Fruit fly (Drosophila melanogaster) whole organism, embryonic: ENCODE measurements around the gene slow.

Experiments used
- ATbp ChIP-seq: fragments of 200-800 bp; sonication (Bioruptor generic); optimal IDR thresholded peaks from 2 replicates; lab custom pipeline; 2017; ENCODE audit warnings: missing biosample characterization, mild to moderate bottlenecking, missing genetic modification characterization, missing genetic modification reagents
- Adf1 ChIP-seq: fragments of 200-800 bp; sonication (Bioruptor generic); IDR thresholded peaks from 2 replicates; pipeline ENCODE4 v1.3.6; 2022; ENCODE audit warnings: missing biosample characterization, missing genetic modification characterization
- Atf3 ChIP-seq: fragments of 200-800 bp; sonication (Bioruptor generic); optimal IDR thresholded peaks from 3 replicates; lab custom pipeline; 2016; ENCODE audit warnings: missing biosample characterization, missing genetic modification characterization
- Atf6 ChIP-seq: fragments of 200-800 bp; sonication (Bioruptor generic); IDR thresholded peaks from 2 replicates; pipeline ENCODE4 v1.3.6; 2022; ENCODE audit warnings: missing biosample characterization, missing genetic modification characterization
- CG1024 ChIP-seq: fragments of 200-800 bp; sonication (Bioruptor generic); IDR thresholded peaks from 2 replicates; pipeline ENCODE4 v1.3.6; 2022; ENCODE audit warnings: missing biosample characterization, missing genetic modification characterization
- CG10543 ChIP-seq: fragments of 200-800 bp; sonication (Bioruptor generic); optimal IDR thresholded peaks from 3 replicates; lab custom pipeline; 2017; ENCODE audit warnings: missing biosample characterization, mild to moderate bottlenecking, missing genetic modification characterization, moderate library complexity
- CG11093 ChIP-seq: fragments of 200-800 bp; sonication (Bioruptor generic); IDR thresholded peaks from 3 replicates; pipeline ENCODE4 v1.3.6; 2022; ENCODE audit warnings: missing biosample characterization, missing genetic modification characterization
- CG12744 ChIP-seq: fragments of 200-800 bp; sonication (Bioruptor generic); optimal IDR thresholded peaks from 2 replicates; lab custom pipeline; 2016; ENCODE audit warnings: missing biosample characterization, missing genetic modification characterization
- CG12942 ChIP-seq: fragments of 200-800 bp; sonication (Bioruptor generic); optimal IDR thresholded peaks from 3 replicates; lab custom pipeline; 2016; ENCODE audit warnings: missing biosample characterization, missing genetic modification characterization
- CG13775 ChIP-seq: fragments of 200-800 bp; sonication (Bioruptor generic); optimal IDR thresholded peaks from 3 replicates; lab custom pipeline; 2017; ENCODE audit warnings: missing biosample characterization, mild to moderate bottlenecking, missing genetic modification characterization
- CG16779 ChIP-seq: fragments of 200-800 bp; sonication (Bioruptor generic); IDR thresholded peaks from 2 replicates; pipeline ENCODE4 v1.3.6; 2022; ENCODE audit warnings: missing biosample characterization, missing genetic modification characterization
- CG17361 ChIP-seq: fragments of 200-800 bp; sonication (Bioruptor generic); IDR thresholded peaks from 3 replicates; pipeline ENCODE4 v1.3.6; 2022; ENCODE audit warnings: missing biosample characterization, missing genetic modification characterization
- CG17802 ChIP-seq: fragments of 200-800 bp; sonication (Bioruptor generic); optimal IDR thresholded peaks from 2 replicates; lab custom pipeline; 2018; ENCODE audit warnings: missing biosample characterization, mild to moderate bottlenecking, missing genetic modification characterization, moderate library complexity
- CG18011 ChIP-seq: fragments of 200-800 bp; sonication (Bioruptor generic); optimal IDR thresholded peaks from 2 replicates; lab custom pipeline; 2017; ENCODE audit warnings: missing biosample characterization, missing genetic modification characterization, mild to moderate bottlenecking, moderate library complexity, missing genotype
- CG18599 ChIP-seq: fragments of 200-800 bp; sonication (Bioruptor generic); optimal IDR thresholded peaks from 3 replicates; lab custom pipeline; 2017; ENCODE audit warnings: missing biosample characterization, missing genetic modification characterization, mild to moderate bottlenecking, moderate library complexity, missing genetic modification reagents
- CG31388 ChIP-seq: fragments of 200-800 bp; sonication (Bioruptor generic); optimal IDR thresholded peaks from 2 replicates; lab custom pipeline; 2016; ENCODE audit warnings: missing biosample characterization, missing genetic modification characterization
- CG32772 ChIP-seq: fragments of 200-800 bp; sonication (Bioruptor generic); IDR thresholded peaks from 2 replicates; pipeline ENCODE4 v1.3.6; 2022; ENCODE audit warnings: missing biosample characterization, missing genetic modification characterization
- CG3726 ChIP-seq: fragments of 200-800 bp; sonication (Bioruptor generic); IDR thresholded peaks from 3 replicates; pipeline ENCODE4, ENCODE4 v1.3.6; 2022; ENCODE audit warnings: missing biosample characterization, missing genetic modification characterization
- CG43689 ChIP-seq: fragments of 200-800 bp; sonication (Bioruptor generic); IDR thresholded peaks from 2 replicates; pipeline ENCODE4 v1.3.6; 2022; ENCODE audit warnings: missing biosample characterization, missing genetic modification characterization
- CG4424 ChIP-seq: fragments of 200-800 bp; sonication (Bioruptor generic); optimal IDR thresholded peaks from 3 replicates; lab custom pipeline; 2016; ENCODE audit warnings: missing biosample characterization, missing genetic modification characterization
- CG8478 ChIP-seq: fragments of >200 bp; optimal IDR thresholded peaks from 2 replicates; lab custom pipeline; 2018
- CG9876 ChIP-seq: fragments of 200-800 bp; sonication (Bioruptor generic); optimal IDR thresholded peaks from 2 replicates; lab custom pipeline; 2016; ENCODE audit warnings: missing biosample characterization, missing genetic modification characterization
- D19B ChIP-seq: fragments of 200-800 bp; sonication (Bioruptor generic); optimal IDR thresholded peaks from 2 replicates; lab custom pipeline; 2017; ENCODE audit warnings: missing biosample characterization, mild to moderate bottlenecking, missing genetic modification characterization
- Dip2 ChIP-seq: fragments of 200-800 bp; sonication (Bioruptor generic); IDR thresholded peaks from 2 replicates; pipeline ENCODE4 v1.3.6; 2022; ENCODE audit warnings: missing biosample characterization, missing genetic modification characterization
- Dll ChIP-seq: fragments of 200-800 bp; sonication (Bioruptor generic); IDR thresholded peaks from 4 replicates; pipeline ENCODE4 v1.3.6; 2022; ENCODE audit warnings: missing biosample characterization, missing genetic modification characterization; ENCODE audit not compliant: partially characterized antibody
- Doc2 ChIP-seq: fragments of 200-800 bp; sonication (Bioruptor generic); IDR thresholded peaks from 2 replicates; pipeline ENCODE4 v1.3.6; 2022; ENCODE audit warnings: missing biosample characterization, missing genetic modification characterization
- Doc3 ChIP-seq: fragments of 200-800 bp; sonication (Bioruptor generic); IDR thresholded peaks from 3 replicates; pipeline ENCODE4 v1.3.6; 2022; ENCODE audit warnings: missing biosample characterization, missing genetic modification characterization; ENCODE audit not compliant: partially characterized antibody
- H15 ChIP-seq: fragments of 200-800 bp; sonication (Bioruptor generic); IDR thresholded peaks from 3 replicates; pipeline ENCODE4 v1.3.6; 2022; ENCODE audit warnings: missing biosample characterization, missing genetic modification characterization
- H2.0 ChIP-seq: fragments of 200-800 bp; sonication (Bioruptor generic); IDR thresholded peaks from 2 replicates; pipeline ENCODE4 v1.3.6; 2022; ENCODE audit warnings: missing biosample characterization, missing genetic modification characterization
- Mrtf ChIP-seq: fragments of 200-800 bp; sonication (Bioruptor generic); IDR thresholded peaks from 3 replicates; pipeline ENCODE4 v1.3.6; 2022; ENCODE audit warnings: missing biosample characterization, missing genetic modification characterization
- Ptx1 ChIP-seq: fragments of 200-800 bp; sonication (Bioruptor generic); IDR thresholded peaks from 2 replicates; pipeline ENCODE4 v1.3.6; 2022; ENCODE audit warnings: missing biosample characterization, missing genetic modification characterization
- Sox102F ChIP-seq: fragments of 200-800 bp; sonication (Bioruptor generic); optimal IDR thresholded peaks from 2 replicates; lab custom pipeline; 2018; ENCODE audit warnings: missing biosample characterization, mild to moderate bottlenecking, missing genetic modification characterization, moderate library complexity
- Stat92E ChIP-seq, 3 experiments: fragments of >200 bp in 2 of 3; fragments of 200-800 bp in 1 of 3; sonication (Bioruptor generic) in 1 of 3; optimal IDR thresholded peaks; 2 replicates each; lab custom pipeline; 2017 to 2019; ENCODE audit warnings: missing biosample characterization in 3 of 3, missing genetic modification characterization in 3 of 3, mild to moderate bottlenecking in 1 of 3, moderate library complexity in 1 of 3
- al ChIP-seq: fragments of 200-800 bp; sonication (Bioruptor generic); IDR thresholded peaks from 2 replicates; pipeline ENCODE4 v1.3.6; 2022; ENCODE audit warnings: missing biosample characterization, missing genetic modification characterization
- bigmax ChIP-seq: fragments of 200-800 bp; sonication (Bioruptor generic); optimal IDR thresholded peaks from 2 replicates; lab custom pipeline; 2018; ENCODE audit warnings: missing biosample characterization, mild to moderate bottlenecking, missing genetic modification characterization
- bsh ChIP-seq, 2 experiments: fragments of 200-800 bp; sonication (Bioruptor generic); optimal IDR thresholded peaks; 2 replicates each; lab custom pipeline; 2017 to 2018; ENCODE audit warnings: mild to moderate bottlenecking in 2 of 2, missing biosample characterization in 2 of 2, missing genetic modification characterization in 2 of 2, moderate library complexity in 1 of 2
- btn ChIP-seq: fragments of 200-800 bp; sonication (Bioruptor generic); optimal IDR thresholded peaks from 2 replicates; lab custom pipeline; 2016; ENCODE audit warnings: missing biosample characterization, missing genetic modification characterization
- cas ChIP-seq: fragments of 200-800 bp; sonication (Bioruptor generic); IDR thresholded peaks from 2 replicates; pipeline ENCODE4 v1.3.6; 2022; ENCODE audit warnings: missing biosample characterization, missing genetic modification characterization
- chn ChIP-seq: fragments of 200-800 bp; sonication (Bioruptor generic); optimal IDR thresholded peaks from 2 replicates; lab custom pipeline; 2016; ENCODE audit warnings: missing biosample characterization, missing genetic modification characterization
- danr ChIP-seq: fragments of 200-800 bp; sonication (Bioruptor generic); IDR thresholded peaks from 2 replicates; pipeline ENCODE4 v1.3.6; 2022; ENCODE audit warnings: missing biosample characterization, missing genetic modification characterization
- gro ChIP-seq: fragments of 200-800 bp; sonication (Bioruptor generic); optimal IDR thresholded peaks from 2 replicates; lab custom pipeline; 2016; ENCODE audit warnings: missing biosample characterization, missing genetic modification characterization
- gsb ChIP-seq: fragments of 200-800 bp; sonication (Bioruptor generic); IDR thresholded peaks from 2 replicates; pipeline ENCODE4 v1.3.6; 2022; ENCODE audit warnings: missing biosample characterization, missing genetic modification characterization
- gt ChIP-seq: fragments of 200-800 bp; sonication (Bioruptor generic); IDR thresholded peaks from 2 replicates; pipeline ENCODE4 v1.3.6; 2022; ENCODE audit warnings: missing biosample characterization, missing genetic modification characterization
- lilli ChIP-seq: fragments of 200-800 bp; sonication (Bioruptor generic); optimal IDR thresholded peaks from 3 replicates; lab custom pipeline; 2016; ENCODE audit warnings: missing biosample characterization, missing genetic modification characterization
- nau ChIP-seq: fragments of 200-800 bp; sonication (Bioruptor generic); optimal IDR thresholded peaks from 3 replicates; lab custom pipeline; 2017; ENCODE audit warnings: missing biosample characterization, mild to moderate bottlenecking, missing genetic modification characterization, missing genetic modification reagents
- odd ChIP-seq: fragments of 200-800 bp; sonication (Bioruptor generic); optimal IDR thresholded peaks from 2 replicates; lab custom pipeline; 2017; ENCODE audit warnings: missing biosample characterization, mild to moderate bottlenecking, missing genetic modification characterization
- pb ChIP-seq: fragments of 200-800 bp; sonication (Bioruptor generic); optimal IDR thresholded peaks from 3 replicates; lab custom pipeline; 2016; ENCODE audit warnings: missing biosample characterization, missing genetic modification characterization
- ranshi ChIP-seq: fragments of 200-800 bp; sonication (Bioruptor generic); IDR thresholded peaks from 2 replicates; pipeline ENCODE4 v1.3.6; 2022; ENCODE audit warnings: missing biosample characterization, missing genetic modification characterization
- sc ChIP-seq, 3 experiments: fragments of >200 bp in 2 of 3; fragments of 200-800 bp in 1 of 3; sonication (Bioruptor generic) in 1 of 3; optimal IDR thresholded peaks; 2 replicates in 2 of 3; 3 replicates in 1 of 3; lab custom pipeline; 2017; ENCODE audit warnings: mild to moderate bottlenecking in 1 of 3, missing biosample characterization in 1 of 3, missing genetic modification characterization in 1 of 3, missing genetic modification reagents in 1 of 3
- sens-2 ChIP-seq: fragments of 200-800 bp; sonication (Bioruptor generic); IDR thresholded peaks from 2 replicates; pipeline ENCODE4 v1.3.6; 2022; ENCODE audit warnings: missing biosample characterization, missing genetic modification characterization
- ssp ChIP-seq: fragments of 200-800 bp; sonication (Bioruptor generic); IDR thresholded peaks from 2 replicates; pipeline ENCODE4 v1.3.6; 2022; ENCODE audit warnings: missing biosample characterization, missing genetic modification characterization
- unpg ChIP-seq: fragments of 200-800 bp; sonication (Bioruptor generic); optimal IDR thresholded peaks from 3 replicates; lab custom pipeline; 2018; ENCODE audit warnings: missing biosample characterization, mild to moderate bottlenecking, missing genetic modification characterization, moderate library complexity

slow gene

DNA sequence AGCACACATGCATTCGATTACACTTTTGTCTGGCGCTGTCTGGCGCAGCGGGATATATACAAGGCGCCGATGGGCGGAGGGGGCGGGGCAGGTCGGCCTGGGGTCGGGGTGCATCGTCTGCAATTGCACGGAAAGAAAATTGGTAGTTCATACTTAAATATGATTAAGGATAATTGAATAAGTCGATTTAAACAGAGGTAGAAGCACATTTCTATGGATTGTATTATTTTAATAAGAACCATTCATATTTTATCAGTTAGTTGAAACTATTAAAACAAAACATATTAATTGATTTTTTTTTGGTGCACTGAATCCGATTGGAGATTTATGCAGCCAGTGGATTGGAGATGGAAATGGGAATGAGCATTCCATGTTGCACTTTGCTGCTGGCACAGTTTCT, 15.7 kb downstream of the slow start (continued):
- TF ChIP-seq Atf3 (GFP tag; lab: Kevin White, UChicago) (no peak), gro (GFP tag; lab: Kevin White, UChicago) (no peak), pb (no peak), danr (GFP tag; lab: Robert Waterston, UW) (no peak), sc (optimal IDR thresholded peaks at IDR 0.05; lab: Kevin White, UChicago) (no peak), sc (GFP tag; optimal IDR thresholded peaks at IDR 0.05; lab: Kevin White, UChicago) (no peak), bsh (GFP tag; optimal IDR thresholded peaks at IDR 0.05; lab: Kevin White, UChicago) (peak in 1 of 2 experiments; percentile 72), CG17802 (no peak), CG12942 (GFP tag; lab: Kevin White, UChicago) (no peak), btn (GFP tag; lab: Kevin White, UChicago) (no peak), bigmax (GFP tag; lab: Kevin White, UChicago) (no peak), CG17361 (GFP tag; lab: Robert Waterston, UW) (peak; percentile 29; the same call in 1 of the 3 replicates), CG8478 (lab: Kevin White, UChicago) (no peak), D19B (no peak), ATbp (GFP tag; lab: Kevin White, UChicago) (peak; percentile 47), CG1024 (GFP tag; lab: Robert Waterston, UW) (no peak), ranshi (no peak), H2.0 (GFP tag; lab: Robert Waterston, UW) (0 out of 2 replicates have a peak, but pooled peaks have one; percentile 6), lilli (GFP tag; lab: Kevin White, UChicago) (no peak), CG9876 (no peak), CG13775 (no peak), Sox102F (GFP tag; lab: Kevin White, UChicago) (peak; percentile 40), Ptx1 (GFP tag; lab: Robert Waterston, UW) (0 out of 2 replicates have a peak, but pooled peaks have one; percentile 28), ssp (no peak), Stat92E (GFP tag; optimal IDR thresholded peaks at IDR 0.05; lab: Kevin White, UChicago) (no peak), CG18011 (GFP tag; lab: Kevin White, UChicago) (no peak), cas (GFP tag; lab: Robert Waterston, UW) (no peak), CG43689 (no peak), unpg (peak; percentile 19), CG11093 (GFP tag; lab: Robert Waterston, UW) (no peak), Doc3 (GFP tag; lab: Robert Waterston, UW) (no peak), CG16779 (GFP tag; lab: Robert Waterston, UW) (no peak), al (GFP tag; lab: Robert Waterston, UW) (no peak), gsb (no peak), gt (GFP tag; lab: Robert Waterston, UW) (no peak), odd (no peak), CG10543 (GFP tag; lab: Kevin White, UChicago) (no peak), CG32772 (GFP tag; lab: Robert Waterston, UW) (no peak), CG3726 (GFP tag; lab: Robert Waterston, UW) (no peak), Mrtf (GFP tag; lab: Robert Waterston, UW) (no peak), sens-2 (GFP tag; lab: Robert Waterston, UW) (no peak), chn (GFP tag; lab: Kevin White, UChicago) (no peak), H15 (GFP tag; lab: Robert Waterston, UW) (no peak), CG18599 (no peak), CG31388 (GFP tag; lab: Kevin White, UChicago) (no peak), Doc2 (no peak), nau (GFP tag; lab: Kevin White, UChicago) (no peak), CG4424 (GFP tag; lab: Kevin White, UChicago) (no peak), Adf1 (GFP tag; lab: Robert Waterston, UW) (no peak), CG12744 (no peak), Dip2 (GFP tag; lab: Robert Waterston, UW) (no peak), Atf6 (GFP tag; lab: Robert Waterston, UW) (no peak), Dll (no peak)
